Worm (Caenorhabditis elegans): ENCODE measurements around the gene F58G6.7.

The F58G6.7 gene

ce11 chrIV:9659999-9660398 lies 5.9 kb downstream of the F58G6.7 start:
- peak; percentile 74 for TF ChIP-seq fkh-10 (GFP tag; optimal IDR thresholded peaks at IDR 0.05)
- TF ChIP-seq egl-27 (tag; optimal IDR thresholded peaks at IDR 0.05) = no peak
- no peak for TF ChIP-seq ceh-28 (tag; optimal IDR thresholded peaks at IDR 0.05)
- no peak for TF ChIP-seq zag-1 (tag; optimal IDR thresholded peaks at IDR 0.05)
- no peak for TF ChIP-seq pqm-1 (tag; optimal IDR thresholded peaks at IDR 0.05)
- TF ChIP-seq ceh-82 (tag; optimal IDR thresholded peaks at IDR 0.05) = no peak
- no peak for TF ChIP-seq nhr-237 (tag; optimal IDR thresholded peaks at IDR 0.05)

ce11 chrIV:9667084-9667483 lies 13.0 kb downstream of the F58G6.7 start:
- peak; percentile 43 for TF ChIP-seq pha-4 (tag; optimal IDR thresholded peaks at IDR 0.05)
- TF ChIP-seq sea-2 (GFP tag; optimal IDR thresholded peaks at IDR 0.05) = no peak
- peak; percentile 20 for TF ChIP-seq nhr-25 (tag; optimal IDR thresholded peaks at IDR 0.05)
- no peak for TF ChIP-seq nhr-237 (tag; optimal IDR thresholded peaks at IDR 0.05)
- TF ChIP-seq elt-1 (tag; optimal IDR thresholded peaks at IDR 0.05) = no peak

- TF ChIP-seq ceh-28 (tag; optimal IDR thresholded peaks at IDR 0.05) = no peak
- no peak for TF ChIP-seq ama-1 (optimal IDR thresholded peaks at IDR 0.05)
- no peak for TF ChIP-seq lin-39 (tag; optimal IDR thresholded peaks at IDR 0.05)
- TF ChIP-seq pha-4 (tag; optimal IDR thresholded peaks at IDR 0.05) = peak; percentile 60
- TF ChIP-seq elt-2 (tag; optimal IDR thresholded peaks at IDR 0.05) = peak; percentile 56
- no peak for TF ChIP-seq nhr-77 (tag; optimal IDR thresholded peaks at IDR 0.05)
- no peak for TF ChIP-seq skn-1 (tag; optimal IDR thresholded peaks at IDR 0.05)
- TF ChIP-seq sea-2 (GFP tag; optimal IDR thresholded peaks at IDR 0.05) = no peak
- TF ChIP-seq nfya-1 (tag; optimal IDR thresholded peaks at IDR 0.05; ENCODE audit: insufficient read depth) = peak; percentile 18
- TF ChIP-seq lsy-12 (tag; optimal IDR thresholded peaks at IDR 0.05) = no peak
- TF ChIP-seq nhr-237 (tag; optimal IDR thresholded peaks at IDR 0.05) = no peak
- no peak for TF ChIP-seq mdl-1 (tag; optimal IDR thresholded peaks at IDR 0.05)
- no peak for TF ChIP-seq fkh-2 (tag; optimal IDR thresholded peaks at IDR 0.05)
- TF ChIP-seq jun-1 (tag; optimal IDR thresholded peaks at IDR 0.05) = peak; percentile 52
- peak; percentile 82 for TF ChIP-seq pqm-1 (tag; optimal IDR thresholded peaks at IDR 0.05)
Observed at ce11 chrIV:9668103-9668672, 14.1 kb downstream of the F58G6.7 start.

ce11 chrIV:9669969-9670368 lies 15.9 kb downstream of the F58G6.7 start:
- TF ChIP-seq R02D3.7 (tag; optimal IDR thresholded peaks at IDR 0.05) (peak; percentile 19), lsy-12 (tag; optimal IDR thresholded peaks at IDR 0.05) (peak; percentile 38), mdl-1 (tag; optimal IDR thresholded peaks at IDR 0.05) (peak; percentile 64), nhr-28 (tag; optimal IDR thresholded peaks at IDR 0.05) (no peak), nhr-23 (tag; optimal IDR thresholded peaks at IDR 0.05) (peak; percentile 78), hmg-11 (tag; optimal IDR thresholded peaks at IDR 0.05) (peak; percentile 22), elt-1 (tag; optimal IDR thresholded peaks at IDR 0.05) (peak; percentile 70), nhr-25 (tag; optimal IDR thresholded peaks at IDR 0.05) (peak; percentile 42), nhr-43 (tag; optimal IDR thresholded peaks at IDR 0.05; ENCODE audit: poor library complexity, severe bottlenecking) (peak; percentile 80), lin-39 (tag; optimal IDR thresholded peaks at IDR 0.05) (no peak), aly-2 (tag; optimal IDR thresholded peaks at IDR 0.05) (no peak), ceh-28 (tag; optimal IDR thresholded peaks at IDR 0.05) (peak; percentile 37), ama-1 (optimal IDR thresholded peaks at IDR 0.05) (peak; percentile 39)

ce11 chrIV:9671001-9671652 lies 17.0 kb downstream of the F58G6.7 start:
- TF ChIP-seq nhr-12 (tag; optimal IDR thresholded peaks at IDR 0.05) (no peak), aly-2 (tag; optimal IDR thresholded peaks at IDR 0.05) (no peak), nhr-25 (tag; optimal IDR thresholded peaks at IDR 0.05) (peak; percentile 34), ama-1 (optimal IDR thresholded peaks at IDR 0.05) (peak; percentile 41), sea-2 (GFP tag; optimal IDR thresholded peaks at IDR 0.05) (no peak), pqm-1 (tag; optimal IDR thresholded peaks at IDR 0.05) (peak; percentile 76), jun-1 (tag; optimal IDR thresholded peaks at IDR 0.05) (peak; percentile 62), snpc-4 (tag; optimal IDR thresholded peaks at IDR 0.05) (no peak), nhr-237 (tag; optimal IDR thresholded peaks at IDR 0.05) (no peak), mdl-1 (tag; optimal IDR thresholded peaks at IDR 0.05) (peak; percentile 56), pha-4 (tag; optimal IDR thresholded peaks at IDR 0.05) (peak; percentile 97), egl-5 (tag; optimal IDR thresholded peaks at IDR 0.05) (no peak), ztf-4 (tag; optimal IDR thresholded peaks at IDR 0.05) (peak; percentile 34), nfya-1 (tag; optimal IDR thresholded peaks at IDR 0.05; ENCODE audit: insufficient read depth) (peak; percentile 43), ceh-28 (tag; optimal IDR thresholded peaks at IDR 0.05) (no peak), nhr-43 (tag; optimal IDR thresholded peaks at IDR 0.05; ENCODE audit: poor library complexity, severe bottlenecking) (peak; percentile 11), nhr-67 (tag; optimal IDR thresholded peaks at IDR 0.05) (no peak), elt-2 (tag; optimal IDR thresholded peaks at IDR 0.05) (peak; percentile 73)

Data from whole organism, L3 larva.